Worm (Caenorhabditis elegans) whole organism, young adult: ENCODE results near the gene F35D2.3.

Source experiments
- B0336.3 ChIP-seq: fragments of 200-800 bp; sonication (Bioruptor generic); IDR thresholded peaks from 2 replicates; pipeline ENCODE4 v1.3.6; 2022; ENCODE audit warnings: missing genetic modification characterization, missing compliant biosample characterization
- F10E7.11 ChIP-seq: sonication (generic microtip); optimal IDR thresholded peaks from 2 replicates; lab custom pipeline; 2017; ENCODE audit warnings: mild to moderate bottlenecking, missing genetic modification characterization, moderate library complexity, missing compliant biosample characterization
- F52B5.7 ChIP-seq: sonication (generic microtip); optimal IDR thresholded peaks from 2 replicates; lab custom pipeline; 2016; ENCODE audit warnings: mild to moderate bottlenecking, missing genetic modification characterization, missing compliant biosample characterization
- F55B11.4 ChIP-seq: sonication (generic microtip); optimal IDR thresholded peaks from 2 replicates; lab custom pipeline; 2016; ENCODE audit warnings: missing compliant biosample characterization, missing genetic modification characterization, borderline replicate concordance; ENCODE audit not compliant: insufficient read depth
- T07F8.4 ChIP-seq: sonication (generic microtip); optimal IDR thresholded peaks from 2 replicates; lab custom pipeline; 2016; ENCODE audit warnings: mild to moderate bottlenecking, missing genetic modification characterization, moderate library complexity, missing compliant biosample characterization
- T26A5.8 ChIP-seq: sonication (generic microtip); optimal IDR thresholded peaks from 2 replicates; lab custom pipeline; 2016; ENCODE audit warnings: missing genetic modification characterization, missing compliant biosample characterization
- Y53F4B.3 ChIP-seq: fragments of 200-800 bp; sonication (Bioruptor generic); IDR thresholded peaks from 2 replicates; pipeline ENCODE4 v1.3.6; 2022; ENCODE audit warnings: missing genetic modification reagents, missing genetic modification characterization, missing compliant biosample characterization
- Y53G8AR.9 ChIP-seq: fragments of 200-800 bp; sonication (Bioruptor generic); conservative IDR thresholded peaks from 2 replicates; pipeline ENCODE4 v1.3.6; 2022; ENCODE audit warnings: missing genetic modification reagents, missing genetic modification characterization, missing compliant biosample characterization
- ama-1 ChIP-seq, 3 experiments: fragments of 150-350 bp in 1 of 3; sonication (generic microtip) in 2 of 3; optimal IDR thresholded peaks; 2 replicates each; lab custom pipeline; 2014 to 2018; ENCODE audit warnings: missing biosample characterization in 2 of 3, missing genetic modification characterization in 2 of 3, missing genetic modification reagents in 2 of 3
- aptf-2 ChIP-seq: fragments of 200-800 bp; sonication (Bioruptor generic); conservative IDR thresholded peaks from 2 replicates; pipeline ENCODE4 v1.3.6; 2022; ENCODE audit warnings: missing genetic modification reagents, missing genetic modification characterization, missing compliant biosample characterization
- attf-6 ChIP-seq: fragments of 200-800 bp; sonication (Bioruptor generic); IDR thresholded peaks from 2 replicates; pipeline ENCODE4 v1.3.6; 2022; ENCODE audit warnings: missing genetic modification reagents, missing genetic modification characterization, missing compliant biosample characterization
- cebp-2 ChIP-seq: fragments of 200-800 bp; sonication (Bioruptor generic); IDR thresholded peaks from 2 replicates; pipeline ENCODE4 v1.3.6; 2022; ENCODE audit warnings: missing genetic modification characterization, missing compliant biosample characterization
- ceh-100 ChIP-seq: fragments of 200-800 bp; sonication (Bioruptor generic); IDR thresholded peaks from 2 replicates; pipeline ENCODE4 v1.3.6; 2022; ENCODE audit warnings: missing genetic modification reagents, missing genetic modification characterization, missing compliant biosample characterization
- ceh-40 ChIP-seq: fragments of 200-800 bp; sonication (Bioruptor generic); IDR thresholded peaks from 2 replicates; pipeline ENCODE4 v1.3.6; 2022; ENCODE audit warnings: missing genetic modification characterization, missing compliant biosample characterization
- ceh-58 ChIP-seq: fragments of 200-800 bp; sonication (Bioruptor generic); IDR thresholded peaks from 2 replicates; pipeline ENCODE4 v1.3.6; 2022; ENCODE audit warnings: missing genetic modification characterization, missing compliant biosample characterization
- dox-1 ChIP-seq: fragments of 200-800 bp; sonication (Bioruptor generic); IDR thresholded peaks from 2 replicates; pipeline ENCODE4 v1.3.6; 2022; ENCODE audit warnings: missing genetic modification reagents, missing genetic modification characterization, missing compliant biosample characterization
- dpl-1 ChIP-seq: fragments of 150-350 bp; optimal IDR thresholded peaks from 2 replicates; lab custom pipeline; 2014; ENCODE audit warnings: missing biosample characterization, missing genetic modification reagents, missing genetic modification characterization
- ets-4 ChIP-seq: fragments of 200-800 bp; sonication (Bioruptor generic); optimal IDR thresholded peaks from 2 replicates; lab custom pipeline; 2018; ENCODE audit warnings: mild to moderate bottlenecking, missing genetic modification characterization, missing compliant biosample characterization
- hlh-12 ChIP-seq: sonication (generic microtip); optimal IDR thresholded peaks from 2 replicates; lab custom pipeline; 2016; ENCODE audit warnings: missing genetic modification characterization, missing compliant biosample characterization
- let-607 ChIP-seq, 2 experiments: fragments of 200-800 bp in 1 of 2; sonication (Bioruptor generic) in 1 of 2; sonication (generic microtip) in 1 of 2; optimal IDR thresholded peaks; 2 replicates each; lab custom pipeline; 2016 to 2018; ENCODE audit warnings: mild to moderate bottlenecking in 2 of 2, missing compliant biosample characterization in 2 of 2, missing genetic modification characterization in 2 of 2, moderate library complexity in 2 of 2, missing genotype in 1 of 2
- lin-26 ChIP-seq: fragments of 200-800 bp; sonication (Bioruptor generic); IDR thresholded peaks from 2 replicates; pipeline ENCODE4 v1.3.6; 2022; ENCODE audit warnings: missing genetic modification reagents, missing genetic modification characterization, missing compliant biosample characterization
- lsy-27 ChIP-seq: sonication (generic microtip); optimal IDR thresholded peaks from 2 replicates; lab custom pipeline; 2017; ENCODE audit warnings: missing genetic modification characterization, mild to moderate bottlenecking, missing compliant biosample characterization, antibody characterized with exemption, missing genotype, borderline replicate concordance; ENCODE audit not compliant: insufficient read depth
- madf-3 ChIP-seq: fragments of 200-800 bp; sonication (Bioruptor generic); IDR thresholded peaks from 2 replicates; pipeline ENCODE4 v1.3.6; 2022; ENCODE audit warnings: missing genetic modification reagents, missing genetic modification characterization, missing compliant biosample characterization
- madf-6 ChIP-seq: fragments of 200-800 bp; sonication (Bioruptor generic); IDR thresholded peaks from 2 replicates; pipeline ENCODE4 v1.3.6; 2022; ENCODE audit warnings: missing genetic modification reagents, missing genetic modification characterization, missing compliant biosample characterization
- mcd-1 ChIP-seq: fragments of 200-800 bp; sonication (Bioruptor generic); IDR thresholded peaks from 2 replicates; pipeline ENCODE4 v1.3.6; 2022; ENCODE audit warnings: missing genetic modification reagents, missing genetic modification characterization, missing compliant biosample characterization
- nfya-2 ChIP-seq: fragments of 200-800 bp; sonication (Bioruptor generic); IDR thresholded peaks from 2 replicates; pipeline ENCODE4 v1.3.6; 2022; ENCODE audit warnings: missing genetic modification reagents, missing genetic modification characterization, missing compliant biosample characterization
- nfyb-1 ChIP-seq: fragments of 200-800 bp; sonication (Bioruptor generic); IDR thresholded peaks from 2 replicates; pipeline ENCODE4 v1.3.6; 2022; ENCODE audit warnings: missing genetic modification reagents, missing genetic modification characterization, missing compliant biosample characterization
- nhr-120 ChIP-seq: fragments of 200-800 bp; sonication (Bioruptor generic); IDR thresholded peaks from 2 replicates; pipeline ENCODE4 v1.3.6; 2022; ENCODE audit warnings: missing genetic modification characterization, missing compliant biosample characterization
- nhr-179 ChIP-seq: sonication (generic microtip); optimal IDR thresholded peaks from 2 replicates; lab custom pipeline; 2016; ENCODE audit warnings: mild to moderate bottlenecking, missing genetic modification characterization, missing compliant biosample characterization
- rec-8 ChIP-seq, 2 experiments: sonication (generic microtip); optimal IDR thresholded peaks; 2 replicates each; lab custom pipeline; 2016; ENCODE audit warnings: mild to moderate bottlenecking in 2 of 2, missing genetic modification characterization in 2 of 2, missing genetic modification reagents in 2 of 2, missing genotype in 2 of 2, missing biosample characterization in 1 of 2, missing compliant biosample characterization in 1 of 2, moderate library complexity in 1 of 2
- repo-1 ChIP-seq: sonication (generic microtip); optimal IDR thresholded peaks from 2 replicates; lab custom pipeline; 2017; ENCODE audit warnings: mild to moderate bottlenecking, missing genetic modification characterization, missing compliant biosample characterization
- sdz-38 ChIP-seq: sonication (generic microtip); optimal IDR thresholded peaks from 2 replicates; lab custom pipeline; 2016; ENCODE audit warnings: missing genotype, missing genetic modification characterization, missing compliant biosample characterization
- snpc-1.3 ChIP-seq: sonication (generic microtip); optimal IDR thresholded peaks from 2 replicates; lab custom pipeline; 2017; ENCODE audit warnings: missing genetic modification characterization, mild to moderate bottlenecking, missing compliant biosample characterization, antibody characterized with exemption, moderate library complexity, missing genotype, missing genetic modification reagents; ENCODE audit not compliant: insufficient read depth
- somi-1 ChIP-seq: fragments of 200-800 bp; sonication (Bioruptor generic); optimal IDR thresholded peaks from 2 replicates; lab custom pipeline; 2018; ENCODE audit warnings: mild to moderate bottlenecking, missing genetic modification characterization, missing compliant biosample characterization
- unc-130 ChIP-seq: sonication (generic microtip); optimal IDR thresholded peaks from 2 replicates; lab custom pipeline; 2016; ENCODE audit warnings: missing genetic modification reagents, missing genetic modification characterization, missing compliant biosample characterization
- unc-62 ChIP-seq: fragments of 150-350 bp; optimal IDR thresholded peaks from 2 replicates; lab custom pipeline; 2014; ENCODE audit warnings: missing biosample characterization, missing genetic modification reagents, missing genetic modification characterization
- xnd-1 ChIP-seq: sonication (generic microtip); optimal IDR thresholded peaks from 2 replicates; lab custom pipeline; 2016; ENCODE audit warnings: missing genotype, missing genetic modification reagents, missing genetic modification characterization, missing compliant biosample characterization
- ztf-22 ChIP-seq: fragments of 200-800 bp; sonication (Bioruptor generic); optimal IDR thresholded peaks from 2 replicates; lab custom pipeline; 2018; ENCODE audit warnings: mild to moderate bottlenecking, missing genetic modification characterization, moderate library complexity, missing compliant biosample characterization

F35D2.3 gene

DNA sequence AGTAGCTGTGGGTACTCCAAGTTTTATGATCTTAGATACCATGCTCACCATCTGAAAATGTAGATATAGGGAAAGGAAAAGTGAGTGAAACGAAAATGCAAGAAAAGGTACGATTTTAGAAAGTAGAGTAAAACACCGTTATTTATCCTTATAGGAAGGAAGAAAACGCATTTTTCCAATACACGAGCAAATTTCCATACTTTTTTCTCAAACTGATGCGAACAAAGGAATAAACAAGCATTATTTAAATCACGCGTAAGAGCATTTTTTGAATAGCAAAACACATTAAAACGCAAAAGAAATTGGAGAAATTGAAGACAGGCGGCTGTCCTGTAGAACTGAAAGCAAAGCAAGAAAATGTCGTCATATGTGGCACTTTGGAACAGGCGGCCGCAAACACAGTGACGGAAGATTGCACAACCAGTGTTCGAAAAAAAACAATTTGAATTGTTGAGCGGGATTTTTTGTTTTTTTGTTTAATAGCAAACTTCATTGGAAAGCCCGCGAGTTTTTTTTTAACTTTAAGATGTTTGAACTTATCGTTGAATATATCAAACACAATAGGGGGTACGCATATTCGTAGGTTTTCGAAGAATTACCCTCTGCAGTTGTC is 28.4 kb downstream of the F35D2.3 start, which contains the start of gene pgam-5 (continued):
- TF ChIP-seq ztf-22: no peak
- peak; percentile 29 for TF ChIP-seq snpc-1.3 (tag; lab: Kevin White, UChicago)
- TF ChIP-seq mcd-1 (GFP tag; lab: Robert Waterston, UW): no peak
- TF ChIP-seq ets-4: no peak
- TF ChIP-seq Y53G8AR.9 (GFP tag; lab: Robert Waterston, UW): no peak
- TF ChIP-seq T07F8.4 (tag; lab: Kevin White, UChicago): no peak
- no peak for TF ChIP-seq B0336.3 (GFP tag; lab: Robert Waterston, UW)
- TF ChIP-seq lsy-27: no peak
- no peak for TF ChIP-seq Y53F4B.3 (GFP tag; lab: Robert Waterston, UW)
- no peak for TF ChIP-seq unc-62 (GFP tag; lab: Kevin White, UChicago)
- no peak for TF ChIP-seq nfyb-1 (GFP tag; lab: Robert Waterston, UW)
- TF ChIP-seq somi-1: no peak
- TF ChIP-seq nhr-179 (tag; lab: Kevin White, UChicago): no peak
- no peak for TF ChIP-seq nhr-120
- no peak for TF ChIP-seq F55B11.4
- TF ChIP-seq ama-1 (optimal IDR thresholded peaks at IDR 0.05; lab: Kevin White, UChicago): no peak
- TF ChIP-seq ama-1 (GFP tag; optimal IDR thresholded peaks at IDR 0.05; lab: Kevin White, UChicago): no peak
- no peak for TF ChIP-seq nfya-2 (GFP tag; lab: Robert Waterston, UW)
- TF ChIP-seq aptf-2 (GFP tag; lab: Robert Waterston, UW): 0 out of 2 replicates have a peak, but pooled peaks have one; percentile 30
- TF ChIP-seq madf-3: 0 out of 2 replicates have a peak, but pooled peaks have one; percentile 12
- TF ChIP-seq F10E7.11 (tag; lab: Kevin White, UChicago): no peak
- TF ChIP-seq attf-6 (GFP tag; lab: Robert Waterston, UW): no peak
- TF ChIP-seq hlh-12: no peak
- no peak for TF ChIP-seq cebp-2
- TF ChIP-seq dpl-1: peak; percentile 51
- TF ChIP-seq, all 124 proteins: peak for 21

DNA sequence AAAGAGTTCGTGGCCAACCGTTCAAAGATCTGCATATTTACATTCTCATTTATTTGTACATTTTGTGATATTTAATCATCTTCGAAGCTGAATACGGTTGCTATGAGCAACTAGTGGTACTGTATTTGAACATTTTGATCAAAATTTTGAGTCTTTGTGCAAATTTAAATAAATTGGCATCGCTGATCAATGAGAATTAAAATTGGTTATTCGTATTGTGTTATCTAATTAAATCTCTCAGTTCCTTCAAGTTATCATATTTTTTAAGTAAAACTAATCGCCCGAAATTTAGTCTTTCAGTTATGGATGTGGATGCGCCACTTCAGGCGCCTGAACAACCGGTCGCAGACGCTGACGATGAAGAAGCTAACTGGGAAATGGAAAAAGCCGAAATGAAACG is 29.0 kb downstream of the F35D2.3 start, which contains the start of gene npp-21:
Gene npp-21 (plus strand): TSS at position 301 of the 400 bp plus-strand sequence.
- TF ChIP-seq ceh-100 (GFP tag; lab: Robert Waterston, UW) (no peak), let-607 (tag; optimal IDR thresholded peaks at IDR 0.05; lab: Kevin White, UChicago) (no peak), lin-26 (GFP tag; lab: Robert Waterston, UW) (no peak), T26A5.8 (tag; lab: Kevin White, UChicago) (no peak), madf-6 (GFP tag; lab: Robert Waterston, UW) (no peak), sdz-38 (no peak), F52B5.7 (tag; lab: Kevin White, UChicago) (no peak), ceh-58 (GFP tag; lab: Robert Waterston, UW) (no peak), ceh-40 (no peak), lsy-27 (no peak)

DNA sequence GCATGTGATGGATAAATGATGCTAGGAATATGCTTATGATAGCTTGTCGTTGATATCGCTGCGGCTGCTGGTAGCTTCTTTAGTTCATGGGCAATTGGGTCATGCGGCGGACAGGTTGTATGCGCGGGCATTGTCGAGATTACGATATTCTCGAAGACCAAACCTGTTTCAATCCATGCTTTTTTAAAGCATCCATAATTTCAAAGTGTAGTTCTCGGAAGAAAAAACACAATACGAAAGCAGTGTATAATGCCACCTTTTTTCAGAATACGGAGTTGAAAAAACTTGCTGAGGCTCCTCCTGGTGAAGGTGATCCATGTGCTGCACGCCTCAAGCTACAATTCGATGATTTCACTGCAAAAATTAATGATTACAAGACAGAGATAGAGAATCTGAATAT is 34.9 kb downstream of the F35D2.3 start, which contains the start of gene osm-8:
Gene osm-8 (minus strand): TSS at position 101 of the 400 bp plus-strand sequence.
- TF ChIP-seq dox-1 (GFP tag; lab: Robert Waterston, UW) (no peak), rec-8 (tag; optimal IDR thresholded peaks at IDR 0.05; lab: Kevin White, UChicago) (no peak), unc-130 (GFP tag; lab: Kevin White, UChicago) (no peak), repo-1 (tag; lab: Kevin White, UChicago) (no peak), madf-3 (no peak), xnd-1 (tag; lab: Kevin White, UChicago) (no peak), aptf-2 (GFP tag; lab: Robert Waterston, UW) (no peak)
- TF ChIP-seq, all 124 proteins: peak for 0
